Worm (Caenorhabditis elegans) whole organism, L4 larva: ENCODE measurements around the gene eef-1A.2.

Experiments
- ama-1 ChIP-seq: fragments of 150-350 bp; optimal IDR thresholded peaks from 2 replicates; lab custom pipeline; 2014; ENCODE audit warnings: inconsistent platforms, mixed read lengths
- ceh-44 ChIP-seq: fragments of 200-800 bp; sonication (Bioruptor generic); IDR thresholded peaks from 2 replicates; pipeline ENCODE4 v1.3.6; 2022; ENCODE audit warnings: missing genetic modification reagents, missing genetic modification characterization, missing compliant biosample characterization
- dmd-6 ChIP-seq: fragments of 200-800 bp; sonication (Bioruptor generic); IDR thresholded peaks from 2 replicates; pipeline ENCODE4 v1.3.6; 2022; ENCODE audit warnings: missing genetic modification reagents, missing genetic modification characterization, missing compliant biosample characterization
- dpl-1 ChIP-seq: fragments of 150-350 bp; optimal IDR thresholded peaks from 2 replicates; lab custom pipeline; 2014; ENCODE audit warnings: missing biosample characterization, missing genetic modification reagents, missing genetic modification characterization
- lsy-2 ChIP-seq, 2 experiments: fragments of 150-350 bp in 1 of 2; sonication (generic microtip) in 1 of 2; optimal IDR thresholded peaks; 2 replicates each; lab custom pipeline; 2014 to 2017; ENCODE audit warnings: missing biosample characterization in 2 of 2, missing genetic modification characterization in 2 of 2
- mxl-3 ChIP-seq: fragments of 200-800 bp; sonication (Bioruptor generic); optimal IDR thresholded peaks from 2 replicates; lab custom pipeline; 2018; ENCODE audit warnings: mild to moderate bottlenecking, missing genetic modification characterization, missing compliant biosample characterization
- nhr-237 ChIP-seq: sonication (generic microtip); optimal IDR thresholded peaks from 2 replicates; lab custom pipeline; 2017; ENCODE audit warnings: missing biosample characterization, missing genetic modification characterization
- nhr-28 ChIP-seq: fragments of 150-350 bp; optimal IDR thresholded peaks from 2 replicates; lab custom pipeline; 2014; ENCODE audit warnings: missing biosample characterization, missing genetic modification characterization
- nhr-76 ChIP-seq: fragments of 150-350 bp; optimal IDR thresholded peaks from 2 replicates; lab custom pipeline; 2014; ENCODE audit warnings: missing biosample characterization, missing genetic modification characterization
- zip-2 ChIP-seq: fragments of 150-350 bp; optimal IDR thresholded peaks from 2 replicates; lab custom pipeline; 2014; ENCODE audit warnings: missing biosample characterization, missing genetic modification characterization
- ztf-7 ChIP-seq: fragments of 150-350 bp; optimal IDR thresholded peaks from 2 replicates; lab custom pipeline; 2014; ENCODE audit warnings: missing biosample characterization, missing genetic modification characterization

DNA sequence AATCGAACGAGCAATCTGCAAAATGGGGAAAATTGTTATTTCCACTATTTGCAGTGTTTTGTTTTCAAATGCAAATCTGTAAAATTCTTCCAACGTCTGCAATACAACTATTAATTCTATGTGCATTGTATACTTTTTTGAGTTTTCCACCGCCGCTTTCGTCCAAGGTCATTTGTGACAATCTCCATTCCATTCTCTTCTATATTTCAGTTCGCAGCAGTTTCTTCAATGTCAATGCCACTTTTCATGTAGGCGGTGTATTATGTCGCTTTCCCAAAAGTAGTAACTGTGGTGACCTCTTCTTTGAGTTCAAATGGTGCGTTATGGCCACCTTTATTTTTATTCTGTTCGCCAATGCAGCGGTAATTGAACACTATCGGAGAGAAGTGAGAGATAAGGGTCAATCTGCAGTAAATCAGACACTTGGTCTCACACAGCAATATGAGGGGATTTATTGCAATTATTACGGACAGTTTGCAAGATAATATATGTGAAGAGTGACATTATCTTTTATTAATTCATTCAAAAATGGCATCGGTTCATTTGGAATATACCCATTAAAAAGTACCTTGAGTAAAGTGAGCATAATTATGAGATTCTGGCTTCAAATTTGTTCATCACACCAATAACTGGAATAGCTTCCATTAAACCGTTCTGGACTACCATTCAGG, 3.3 kb downstream of the eef-1A.2 start:
- TF ChIP-seq nhr-237 (tag; lab: Kevin White, UChicago) (no peak), zip-2 (tag; lab: Kevin White, UChicago) (no peak), ama-1 (lab: Kevin White, UChicago) (no peak), mxl-3 (GFP tag; lab: Kevin White, UChicago) (no peak), nhr-28 (tag; lab: Kevin White, UChicago) (peak; percentile 53), dpl-1 (GFP tag; lab: Kevin White, UChicago) (no peak), ztf-7 (tag; lab: Kevin White, UChicago) (no peak), ceh-44 (GFP tag; lab: Robert Waterston, UW) (no peak), dmd-6 (GFP tag; lab: Robert Waterston, UW) (no peak), lsy-2 (tag; optimal IDR thresholded peaks at IDR 0.05; lab: Kevin White, UChicago) (no peak), nhr-76 (tag; lab: Kevin White, UChicago) (no peak)
